Fruit fly (Drosophila melanogaster) whole organism, adult: Measurements from ENCODE around the gene LpR2.

Source experiments
- CG11617 ChIP-seq: fragments of 200-800 bp; sonication (Bioruptor generic); optimal IDR thresholded peaks from 2 replicates; lab custom pipeline; 2017; ENCODE audit warnings: mild to moderate bottlenecking, missing biosample characterization, missing genetic modification reagents, missing genetic modification characterization
- CG12768 ChIP-seq: fragments of 200-800 bp; sonication (Bioruptor generic); optimal IDR thresholded peaks from 2 replicates; lab custom pipeline; 2017; ENCODE audit warnings: missing biosample characterization, missing genetic modification characterization, mild to moderate bottlenecking, moderate library complexity, missing genetic modification reagents
- CG14711 ChIP-seq: fragments of 200-800 bp; sonication (Bioruptor generic); optimal IDR thresholded peaks from 2 replicates; lab custom pipeline; 2018; ENCODE audit warnings: missing biosample characterization, mild to moderate bottlenecking, missing genetic modification characterization, moderate library complexity
- CG1620 ChIP-seq: fragments of 200-800 bp; sonication (Bioruptor generic); optimal IDR thresholded peaks from 2 replicates; lab custom pipeline; 2016; ENCODE audit warnings: missing biosample characterization, missing genetic modification characterization
- CG33017 ChIP-seq: fragments of 200-800 bp; sonication (Bioruptor generic); optimal IDR thresholded peaks from 2 replicates; lab custom pipeline; 2018; ENCODE audit warnings: missing biosample characterization, mild to moderate bottlenecking, missing genetic modification characterization, moderate library complexity
- CG5204 ChIP-seq: fragments of 200-800 bp; sonication (Bioruptor generic); optimal IDR thresholded peaks from 2 replicates; lab custom pipeline; 2016; ENCODE audit warnings: missing biosample characterization, missing genetic modification characterization
- CG7045 ChIP-seq: fragments of 200-800 bp; sonication (Bioruptor generic); optimal IDR thresholded peaks from 2 replicates; lab custom pipeline; 2017; ENCODE audit warnings: missing biosample characterization, mild to moderate bottlenecking, missing genetic modification characterization
- CG7101 ChIP-seq: fragments of 200-800 bp; sonication (Bioruptor generic); optimal IDR thresholded peaks from 2 replicates; lab custom pipeline; 2018; ENCODE audit warnings: missing biosample characterization, mild to moderate bottlenecking, missing genetic modification characterization, moderate library complexity
- Clk ChIP-seq: fragments of 200-800 bp; sonication (Bioruptor generic); optimal IDR thresholded peaks from 2 replicates; lab custom pipeline; 2017; ENCODE audit warnings: missing biosample characterization, missing genetic modification characterization
- Crg-1 ChIP-seq: fragments of 200-800 bp; sonication (Bioruptor generic); optimal IDR thresholded peaks from 2 replicates; lab custom pipeline; 2016; ENCODE audit warnings: missing biosample characterization, missing genetic modification characterization
- Hr96 ChIP-seq: fragments of 200-800 bp; sonication (Bioruptor generic); optimal IDR thresholded peaks from 2 replicates; lab custom pipeline; 2016; ENCODE audit warnings: missing biosample characterization, missing genetic modification characterization
- Mnt ChIP-seq: fragments of 200-800 bp; sonication (Bioruptor generic); optimal IDR thresholded peaks from 2 replicates; lab custom pipeline; 2016; ENCODE audit warnings: missing biosample characterization, mild to moderate bottlenecking, missing genetic modification characterization
- bab1 ChIP-seq: fragments of 200-800 bp; sonication (Bioruptor generic); optimal IDR thresholded peaks from 3 replicates; lab custom pipeline; 2019; ENCODE audit warnings: missing biosample characterization, mild to moderate bottlenecking, missing genetic modification characterization, moderate library complexity
- cic ChIP-seq: fragments of 200-800 bp; sonication (Bioruptor generic); optimal IDR thresholded peaks from 2 replicates; lab custom pipeline; 2017; ENCODE audit warnings: missing biosample characterization, mild to moderate bottlenecking, missing genetic modification characterization, moderate library complexity
- cnc ChIP-seq, 2 experiments: fragments of >200 bp; optimal IDR thresholded peaks; 2 replicates each; lab custom pipeline; 2017
- kay ChIP-seq: fragments of 200-800 bp; sonication (Bioruptor generic); peaks from one replicate; lab custom pipeline; 2016; ENCODE audit warnings: missing biosample characterization, missing genetic modification characterization, borderline replicate concordance
- ovo ChIP-seq: fragments of 200-800 bp; sonication (Bioruptor generic); optimal IDR thresholded peaks from 2 replicates; lab custom pipeline; 2016; ENCODE audit warnings: missing biosample characterization, missing genetic modification characterization
- pad ChIP-seq: fragments of 200-800 bp; sonication (Bioruptor generic); optimal IDR thresholded peaks from 3 replicates; lab custom pipeline; 2017; ENCODE audit warnings: missing biosample characterization, missing genetic modification characterization, mild to moderate bottlenecking, moderate library complexity, missing genetic modification reagents
- tj ChIP-seq: fragments of 200-800 bp; sonication (Bioruptor generic); optimal IDR thresholded peaks from 3 replicates; lab custom pipeline; 2017; ENCODE audit warnings: missing biosample characterization, mild to moderate bottlenecking, missing genetic modification characterization, moderate library complexity
- toe ChIP-seq: fragments of 200-800 bp; sonication (Bioruptor generic); optimal IDR thresholded peaks from 2 replicates; lab custom pipeline; 2016; ENCODE audit warnings: missing biosample characterization, missing genetic modification characterization

The LpR2 gene

dm6 chr3R:25723795-25724194 is 16.5 kb downstream of the LpR2 start:
- no peak for TF ChIP-seq Hr96
- TF ChIP-seq bab1 (GFP tag; lab: Kevin White, UChicago) = no peak
- TF ChIP-seq tj (GFP tag; lab: Kevin White, UChicago) = peak; percentile 93
- TF ChIP-seq toe = no peak
- TF ChIP-seq ovo = no peak

- TF ChIP-seq CG11617 (GFP tag; lab: Kevin White, UChicago) (no peak), ovo (no peak), bab1 (GFP tag; lab: Kevin White, UChicago) (no peak), Hr96 (no peak), CG5204 (GFP tag; lab: Kevin White, UChicago) (no peak), Mnt (GFP tag; lab: Kevin White, UChicago) (no peak), toe (no peak), cic (GFP tag; lab: Kevin White, UChicago) (no peak), CG1620 (no peak), CG12768 (no peak), Crg-1 (no peak)
Observed at dm6 chr3R:25721030-25721429, 19.2 kb downstream of the LpR2 start.

dm6 chr3R:25720024-25720574 is 20.2 kb downstream of the LpR2 start:
- TF ChIP-seq CG33017 (tag; lab: Kevin White, UChicago) = no peak

- TF ChIP-seq cic (GFP tag; lab: Kevin White, UChicago) (no peak), CG11617 (GFP tag; lab: Kevin White, UChicago) (no peak), CG1620 (no peak)
Observed at dm6 chr3R:25694167-25694689, 46.0 kb downstream of the LpR2 start.

dm6 chr3R:25686698-25687420 is 53.4 kb downstream of the LpR2 start, which contains the start of gene CLS:
Gene CLS, minus strand, starts transcription at chr3R:25687370.
- TF ChIP-seq CG14711 (tag; lab: Kevin White, UChicago) (peak; percentile 13), tj (GFP tag; lab: Kevin White, UChicago) (no peak)

dm6 chr3R:25684859-25685258 is 55.4 kb downstream of the LpR2 start, which contains the start of gene RpL27:
Gene RpL27, minus strand, starts transcription at chr3R:25685051.
- TF ChIP-seq toe = peak; percentile 67
- peak; percentile 76 for TF ChIP-seq CG5204 (GFP tag; lab: Kevin White, UChicago)
- TF ChIP-seq CG33017 (tag; lab: Kevin White, UChicago) = peak; percentile 77
- TF ChIP-seq cnc (optimal IDR thresholded peaks at IDR 0.05; lab: Kevin White, UChicago) = no peak
- peak; percentile 88 for TF ChIP-seq Mnt (GFP tag; lab: Kevin White, UChicago)
- TF ChIP-seq Hr96 = no peak
- TF ChIP-seq CG7045 (GFP tag; lab: Kevin White, UChicago) = peak; percentile 82
- peak; percentile 80 for TF ChIP-seq ovo
- no peak for TF ChIP-seq kay (GFP tag; lab: Kevin White, UChicago)
- peak; percentile 40 for TF ChIP-seq cic (GFP tag; lab: Kevin White, UChicago)
- TF ChIP-seq bab1 (GFP tag; lab: Kevin White, UChicago) = peak; percentile 91
- TF ChIP-seq Crg-1 = peak; percentile 75
- peak; percentile 77 for TF ChIP-seq CG1620
- peak; percentile 81 for TF ChIP-seq CG12768
- TF ChIP-seq CG14711 (tag; lab: Kevin White, UChicago) = peak; percentile 69
- peak; percentile 89 for TF ChIP-seq CG7101 (tag; lab: Kevin White, UChicago)
- TF ChIP-seq pad = peak; percentile 92
- TF ChIP-seq Clk (GFP tag; lab: Kevin White, UChicago) = peak; percentile 62
- TF ChIP-seq tj (GFP tag; lab: Kevin White, UChicago) = peak; percentile 59
- peak; percentile 88 for TF ChIP-seq CG11617 (GFP tag; lab: Kevin White, UChicago)

dm6 chr3R:25680528-25680927 is 59.7 kb downstream of the LpR2 start, which contains the start of the genes CG4743 and Idh3g:
Gene CG4743, minus strand, starts transcription at chr3R:25680550.
Gene Idh3g, plus strand, starts transcription at chr3R:25680845.
- TF ChIP-seq CG1620 = peak; percentile 87
- peak; percentile 96 for TF ChIP-seq tj (GFP tag; lab: Kevin White, UChicago)
- peak; percentile 97 for TF ChIP-seq CG11617 (GFP tag; lab: Kevin White, UChicago)
- TF ChIP-seq Mnt (GFP tag; lab: Kevin White, UChicago) = peak; percentile 90
- TF ChIP-seq cic (GFP tag; lab: Kevin White, UChicago) = peak; percentile 78
- TF ChIP-seq ovo = peak; percentile 92
- peak; percentile 98 for TF ChIP-seq CG33017 (tag; lab: Kevin White, UChicago)
- no peak for TF ChIP-seq CG5204 (GFP tag; lab: Kevin White, UChicago)
- TF ChIP-seq Hr96 = peak; percentile 78
- peak; percentile 98 for TF ChIP-seq CG7101 (tag; lab: Kevin White, UChicago)
- peak; percentile 83 for TF ChIP-seq Clk (GFP tag; lab: Kevin White, UChicago)
- peak; percentile 90 for TF ChIP-seq toe
- TF ChIP-seq CG7045 (GFP tag; lab: Kevin White, UChicago) = peak; percentile 96
- peak; percentile 95 for TF ChIP-seq CG12768
- peak; percentile 99 for TF ChIP-seq CG14711 (tag; lab: Kevin White, UChicago)
- TF ChIP-seq bab1 (GFP tag; lab: Kevin White, UChicago) = peak; percentile 98
- TF ChIP-seq Crg-1 = peak; percentile 92
- no peak for TF ChIP-seq cnc (optimal IDR thresholded peaks at IDR 0.05; lab: Kevin White, UChicago)
- TF ChIP-seq kay (GFP tag; lab: Kevin White, UChicago) = no peak
- TF ChIP-seq pad = peak; percentile 86
